Worm (Caenorhabditis elegans) whole organism, L4 larva: ENCODE results near the gene C08F1.11.
"Not testable (repeated sequence)": the region's sequence is repeated elsewhere in the genome, so short reads cannot be mapped to it uniquely, and the experiment has no call there.

ENCODE experiments used
- aha-1 ChIP-seq: fragments of 150-350 bp; peaks from one replicate; lab custom pipeline; 2014; ENCODE audit warnings: missing biosample characterization, missing genetic modification characterization
- ama-1 ChIP-seq: fragments of 150-350 bp; optimal IDR thresholded peaks from 2 replicates; lab custom pipeline; 2014; ENCODE audit warnings: inconsistent platforms, mixed read lengths
- ceh-44 ChIP-seq: fragments of 200-800 bp; sonication (Bioruptor generic); IDR thresholded peaks from 2 replicates; pipeline ENCODE4 v1.3.6; 2022; ENCODE audit warnings: missing genetic modification reagents, missing genetic modification characterization, missing compliant biosample characterization
- ces-1 ChIP-seq: fragments of 150-350 bp; sonication (generic microtip); optimal IDR thresholded peaks from 4 replicates; lab custom pipeline; 2014; ENCODE audit warnings: missing biosample characterization, missing genetic modification reagents, missing genetic modification characterization
- dve-1 ChIP-seq: sonication (generic microtip); optimal IDR thresholded peaks from 2 replicates; lab custom pipeline; 2017; ENCODE audit warnings: antibody characterized with exemption, mild to moderate bottlenecking, missing genetic modification characterization, missing compliant biosample characterization; ENCODE audit not compliant: insufficient read depth
- egl-27 ChIP-seq: sonication (generic microtip); optimal IDR thresholded peaks from 3 replicates; lab custom pipeline; 2017; ENCODE audit warnings: missing biosample characterization, missing genetic modification reagents, missing genetic modification characterization
- egl-43 ChIP-seq: fragments of 200-800 bp; sonication (Bioruptor generic); IDR thresholded peaks from 2 replicates; pipeline ENCODE4 v1.3.6; 2022; ENCODE audit warnings: missing genetic modification reagents, missing genetic modification characterization, missing compliant biosample characterization
- fkh-10 ChIP-seq: fragments of 150-350 bp; optimal IDR thresholded peaks from 2 replicates; lab custom pipeline; 2014; ENCODE audit warnings: missing biosample characterization, missing genetic modification reagents, missing genetic modification characterization
- fos-1 ChIP-seq: fragments of 150-350 bp; optimal IDR thresholded peaks from 2 replicates; lab custom pipeline; 2014; ENCODE audit warnings: missing biosample characterization, missing genetic modification characterization
- hlh-30 ChIP-seq: sonication (generic microtip); optimal IDR thresholded peaks from 2 replicates; lab custom pipeline; 2017; ENCODE audit warnings: antibody characterized with exemption, mild to moderate bottlenecking, missing genetic modification characterization, missing compliant biosample characterization; ENCODE audit not compliant: insufficient read depth
- jun-1 ChIP-seq: fragments of 150-350 bp; optimal IDR thresholded peaks from 2 replicates; lab custom pipeline; 2014; ENCODE audit warnings: missing biosample characterization, missing genetic modification reagents, missing genetic modification characterization
- lin-15B ChIP-seq: fragments of 150-350 bp; sonication (generic microtip); optimal IDR thresholded peaks from 3 replicates; lab custom pipeline; 2014; ENCODE audit warnings: missing biosample characterization, missing genetic modification characterization
- nhr-76 ChIP-seq: fragments of 150-350 bp; optimal IDR thresholded peaks from 2 replicates; lab custom pipeline; 2014; ENCODE audit warnings: missing biosample characterization, missing genetic modification characterization
- unc-62 ChIP-seq, 3 experiments: fragments of 150-350 bp in 1 of 3; sonication (generic microtip); optimal IDR thresholded peaks in 2 of 3; peaks in 1 of 3; 1 replicate in 1 of 3; 2 replicates in 2 of 3; lab custom pipeline; 2014 to 2017; ENCODE audit warnings: missing biosample characterization in 3 of 3, missing genetic modification characterization in 3 of 3, missing genetic modification reagents in 3 of 3, missing genotype in 1 of 3

DNA sequence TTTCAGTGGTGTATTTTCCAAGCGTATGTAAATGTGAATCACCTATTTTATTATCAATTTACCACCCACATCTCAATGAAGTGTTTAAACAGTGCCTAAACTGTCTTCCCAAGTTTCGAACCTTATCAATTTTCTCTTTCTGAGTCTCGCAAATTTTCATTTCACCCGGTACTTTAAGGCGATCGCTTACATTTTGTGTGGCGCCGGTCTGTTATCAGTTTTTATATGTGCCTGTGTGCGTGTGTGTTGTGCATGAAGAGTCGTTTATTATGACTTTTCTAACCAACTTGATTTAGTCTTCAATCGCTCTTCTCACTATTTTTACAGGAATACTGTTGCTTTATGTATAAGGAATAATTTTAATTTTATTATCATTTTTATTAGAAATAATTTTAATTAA is 38.9 kb upstream of the C08F1.11 start:
- TF ChIP-seq aha-1; unc-62 (GFP tag; optimal IDR thresholded peaks at IDR 0.05 in 1 of 2; lab: Kevin White, UChicago); unc-62 (tag; optimal IDR thresholded peaks at IDR 0.05; lab: Kevin White, UChicago); ceh-44 (GFP tag; lab: Robert Waterston, UW); nhr-76 (tag; lab: Kevin White, UChicago); egl-43 (GFP tag; lab: Robert Waterston, UW); lin-15B (tag; lab: Kevin White, UChicago); dve-1 (tag; lab: Kevin White, UChicago); ces-1; hlh-30; egl-27; jun-1 (tag; lab: Kevin White, UChicago); fkh-10; fos-1 (tag; lab: Kevin White, UChicago); ama-1 (lab: Kevin White, UChicago): not testable (repeated sequence)
